Worm (Caenorhabditis elegans): Measurements from ENCODE around the gene F57B9.8.

The F57B9.8 gene

DNA sequence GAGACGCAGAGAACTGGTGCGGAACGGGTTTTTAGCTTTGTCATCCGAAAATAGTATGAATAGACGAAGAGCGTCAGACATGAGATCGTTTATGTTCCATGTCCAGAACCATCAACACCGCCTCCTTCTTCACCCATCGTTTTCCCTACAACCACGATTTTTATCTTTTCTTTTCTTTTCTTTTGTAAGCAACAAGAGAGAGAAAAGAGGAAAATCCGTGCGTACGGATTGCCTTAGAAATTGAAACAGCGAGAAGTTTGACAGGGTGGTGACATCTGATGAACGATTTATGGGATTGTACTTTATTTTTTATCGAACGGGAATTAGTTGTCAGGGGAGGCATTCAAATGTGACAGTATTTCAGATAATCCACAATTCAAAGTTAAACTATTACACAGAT is 10.6 kb upstream of the F57B9.8 start, which contains the start of gene abu-13:
TSS of gene abu-13 (minus strand) at position 152 of the 400 bp plus-strand sequence.
- TF ChIP-seq ceh-48 (tag; optimal IDR thresholded peaks at IDR 0.05): no peak
- no peak for TF ChIP-seq pha-2 (tag; optimal IDR thresholded peaks at IDR 0.05)
- no peak for TF ChIP-seq fax-1 (tag; optimal IDR thresholded peaks at IDR 0.05)
- TF ChIP-seq fkh-10 (GFP tag; optimal IDR thresholded peaks at IDR 0.05): no peak
- TF ChIP-seq sox-4 (tag; optimal IDR thresholded peaks at IDR 0.05): no peak

- TF ChIP-seq nfya-1 (tag; optimal IDR thresholded peaks at IDR 0.05): no peak
- no peak for TF ChIP-seq unc-55 (GFP tag; optimal IDR thresholded peaks at IDR 0.05)
- TF ChIP-seq ceh-48 (tag; optimal IDR thresholded peaks at IDR 0.05): no peak
- TF ChIP-seq unc-3 (GFP tag; conservative IDR thresholded peaks at IDR 0.05): no peak
- no peak for TF ChIP-seq unc-3 (tag; optimal IDR thresholded peaks at IDR 0.05)
- no peak for TF ChIP-seq unc-86 (tag; optimal IDR thresholded peaks at IDR 0.05)
- TF ChIP-seq ceh-6 (GFP tag; optimal IDR thresholded peaks at IDR 0.05): no peak
- no peak for TF ChIP-seq odd-2 (tag; optimal IDR thresholded peaks at IDR 0.05)
Observed at ce11 chrIII:6945319-6945718, 10.2 kb upstream of the F57B9.8 start.

ce11 chrIII:6939523-6939922 is 4.4 kb upstream of the F57B9.8 start, which contains the start of gene F57B9.3:
F57B9.3 (plus strand) TSS chrIII:6939823.
- TF ChIP-seq fkh-6 (tag; optimal IDR thresholded peaks at IDR 0.05): no peak
- no peak for TF ChIP-seq sox-2 (GFP tag; IDR thresholded peaks at IDR 0.05)
- no peak for TF ChIP-seq ceh-31 (tag; optimal IDR thresholded peaks at IDR 0.05)
- TF ChIP-seq syd-9 (tag; optimal IDR thresholded peaks at IDR 0.05): no peak
- TF ChIP-seq unc-86 (tag; optimal IDR thresholded peaks at IDR 0.05): no peak
- TF ChIP-seq unc-55 (GFP tag; optimal IDR thresholded peaks at IDR 0.05): no peak
- no peak for TF ChIP-seq nhr-232 (tag; optimal IDR thresholded peaks at IDR 0.05)
- TF ChIP-seq ahr-1 (tag; optimal IDR thresholded peaks at IDR 0.05): no peak
- no peak for TF ChIP-seq odd-2 (tag; optimal IDR thresholded peaks at IDR 0.05)
- TF ChIP-seq che-1 (tag; optimal IDR thresholded peaks at IDR 0.05): no peak
- no peak for TF ChIP-seq pax-1 (tag; optimal IDR thresholded peaks at IDR 0.05)

- TF ChIP-seq nhr-11 (tag; optimal IDR thresholded peaks at IDR 0.05): no peak
- TF ChIP-seq pat-9 (tag; optimal IDR thresholded peaks at IDR 0.05): no peak
- TF ChIP-seq unc-55 (GFP tag; optimal IDR thresholded peaks at IDR 0.05): no peak
- no peak for TF ChIP-seq che-1 (tag; optimal IDR thresholded peaks at IDR 0.05)
- no peak for TF ChIP-seq pha-2 (tag; optimal IDR thresholded peaks at IDR 0.05)
- no peak for TF ChIP-seq ceh-24 (tag; optimal IDR thresholded peaks at IDR 0.05)
- no peak for TF ChIP-seq unc-42 (tag; optimal IDR thresholded peaks at IDR 0.05)
- no peak for TF ChIP-seq pha-4 (tag; optimal IDR thresholded peaks at IDR 0.05)
Observed at ce11 chrIII:6931896-6932295, 3.2 kb downstream of the F57B9.8 start, which contains the start of gene byn-1. byn-1 (plus strand) TSS chrIII:6932001.

DNA sequence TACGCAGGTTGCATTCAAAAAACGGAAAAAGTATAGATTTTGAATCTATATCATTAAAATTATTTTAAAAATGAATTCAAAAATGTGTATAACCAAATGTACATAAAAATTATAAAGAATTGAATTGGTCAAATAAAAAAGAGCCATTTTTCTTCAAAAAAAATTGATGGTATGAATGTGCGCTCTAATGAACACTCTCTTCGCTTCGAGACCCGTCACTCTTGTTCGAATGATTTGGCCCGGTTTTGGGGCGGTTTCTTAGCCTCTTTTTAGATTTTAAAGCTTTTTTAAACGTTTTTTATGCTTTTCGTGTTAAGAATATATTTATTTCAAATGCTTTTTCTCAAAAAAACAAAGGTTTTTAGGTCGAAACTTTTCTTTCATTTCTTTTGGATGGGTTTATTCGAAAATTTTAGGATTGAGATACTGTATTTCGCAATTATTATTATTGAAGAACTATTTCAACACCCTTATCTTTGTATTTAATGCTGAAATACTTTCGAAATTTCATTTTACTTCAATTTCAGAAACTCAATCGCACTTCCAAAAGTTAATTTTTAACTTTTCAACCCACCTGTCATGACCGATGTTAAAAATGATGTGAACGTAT is 5.5 kb downstream of the F57B9.8 start, which contains the start of gene inf-1:
TSS of gene inf-1 (plus strand) at position 577 of the 610 bp plus-strand sequence.
- TF ChIP-seq pag-3 (tag; optimal IDR thresholded peaks at IDR 0.05; ENCODE audit: borderline replicate concordance) (no peak), sox-2 (GFP tag; IDR thresholded peaks at IDR 0.05) (no peak), ama-1 (optimal IDR thresholded peaks at IDR 0.05) (no peak), Y22D7AL.16 (tag; optimal IDR thresholded peaks at IDR 0.05) (no peak), pros-1 (tag; optimal IDR thresholded peaks at IDR 0.05) (no peak), syd-9 (tag; optimal IDR thresholded peaks at IDR 0.05) (no peak), mec-3 (tag; optimal IDR thresholded peaks at IDR 0.05; ENCODE audit: borderline replicate concordance) (no peak), ceh-48 (tag; optimal IDR thresholded peaks at IDR 0.05) (no peak), gmeb-2 (tag; optimal IDR thresholded peaks at IDR 0.05) (no peak), C38D4.7 (GFP tag; optimal IDR thresholded peaks at IDR 0.05) (no peak), nhr-232 (tag; optimal IDR thresholded peaks at IDR 0.05) (no peak), hlh-13 (GFP tag; optimal IDR thresholded peaks at IDR 0.05) (no peak), odd-2 (tag; optimal IDR thresholded peaks at IDR 0.05) (no peak)
